Fruit fly (Drosophila melanogaster) whole organism, pupa: ENCODE results near the gene CG32564.

Experiments used
- CG10348 ChIP-seq: fragments of 200-800 bp; sonication (Bioruptor generic); IDR thresholded peaks from 2 replicates; pipeline ENCODE4 v1.3.6; 2022; ENCODE audit warnings: missing biosample characterization, missing genetic modification characterization
- CG12605 ChIP-seq: fragments of 200-800 bp; sonication (Bioruptor generic); IDR thresholded peaks from 2 replicates; pipeline ENCODE4 v1.3.6; 2022; ENCODE audit warnings: missing biosample characterization, missing genetic modification characterization
- CG15710 ChIP-seq: fragments of 200-800 bp; sonication (Bioruptor generic); optimal IDR thresholded peaks from 2 replicates; lab custom pipeline; 2018; ENCODE audit warnings: missing biosample characterization, mild to moderate bottlenecking, missing genetic modification characterization, moderate library complexity
- CG17806 ChIP-seq: fragments of 200-800 bp; sonication (Bioruptor generic); optimal IDR thresholded peaks from 2 replicates; lab custom pipeline; 2018; ENCODE audit warnings: missing biosample characterization, mild to moderate bottlenecking, missing genetic modification characterization, moderate library complexity
- CG32121 ChIP-seq: fragments of 200-800 bp; sonication (Bioruptor generic); IDR thresholded peaks from 2 replicates; pipeline ENCODE4 v1.3.6; 2022; ENCODE audit warnings: missing biosample characterization, missing genetic modification characterization
- CG4496 ChIP-seq: fragments of 200-800 bp; sonication (Bioruptor generic); IDR thresholded peaks from 3 replicates; pipeline ENCODE4 v1.3.6; 2022; ENCODE audit warnings: missing biosample characterization, missing genetic modification characterization
- CG8159 ChIP-seq: fragments of 200-800 bp; sonication (Bioruptor generic); optimal IDR thresholded peaks from 3 replicates; lab custom pipeline; 2018; ENCODE audit warnings: missing biosample characterization, mild to moderate bottlenecking, missing genetic modification characterization, moderate library complexity
- CG9948 ChIP-seq: fragments of 200-800 bp; sonication (Bioruptor generic); optimal IDR thresholded peaks from 2 replicates; lab custom pipeline; 2018; ENCODE audit warnings: missing biosample characterization, mild to moderate bottlenecking, missing genetic modification characterization, moderate library complexity
- EcR ChIP-seq: fragments of 200-800 bp; sonication (Bioruptor generic); optimal IDR thresholded peaks from 3 replicates; lab custom pipeline; 2019; ENCODE audit warnings: missing biosample characterization, missing genetic modification characterization, mild to moderate bottlenecking, moderate library complexity, missing genetic modification reagents
- Pif1A ChIP-seq: fragments of 200-800 bp; sonication (Bioruptor generic); optimal IDR thresholded peaks from 3 replicates; lab custom pipeline; 2016; ENCODE audit warnings: missing biosample characterization, missing genetic modification characterization
- Pif1B ChIP-seq: fragments of 200-800 bp; sonication (Bioruptor generic); optimal IDR thresholded peaks from 3 replicates; lab custom pipeline; 2016; ENCODE audit warnings: missing biosample characterization, missing genetic modification characterization
- gl ChIP-seq: fragments of 200-800 bp; sonication (Bioruptor generic); optimal IDR thresholded peaks from 2 replicates; lab custom pipeline; 2018; ENCODE audit warnings: missing biosample characterization, mild to moderate bottlenecking, missing genetic modification characterization
- rn ChIP-seq: fragments of 200-800 bp; sonication (Bioruptor generic); IDR thresholded peaks from 2 replicates; pipeline ENCODE4 v1.3.6; 2022; ENCODE audit warnings: missing biosample characterization, missing genetic modification characterization

DNA sequence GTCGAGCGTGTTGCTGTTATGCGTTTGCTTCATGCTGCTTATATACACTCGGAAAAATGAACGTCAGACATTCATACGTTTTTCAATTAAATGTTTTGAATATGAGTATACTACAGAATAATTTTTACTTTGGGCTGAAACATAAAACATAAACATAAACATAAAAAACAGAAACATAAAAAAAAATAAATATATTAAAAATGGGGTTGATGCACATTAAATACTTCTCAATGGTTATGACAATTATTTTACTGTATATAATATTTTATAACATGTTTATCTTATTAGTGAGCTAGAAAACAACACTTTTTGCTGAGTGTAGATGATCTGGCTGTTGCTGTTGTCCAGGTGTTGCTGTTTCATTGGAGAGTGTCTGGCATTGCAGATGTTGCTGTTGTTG, 31.2 kb downstream of the CG32564 start:
- TF ChIP-seq Pif1B (peak; percentile 45), rn (0 out of 2 replicates have a peak, but pooled peaks have one; percentile 11), CG32121 (GFP tag; lab: Robert Waterston, UW) (peak; percentile 69; the same call in 1 of the 2 replicates), CG12605 (GFP tag; lab: Robert Waterston, UW) (peak; percentile 36; the same call in 1 of the 2 replicates), CG17806 (peak; percentile 72), Pif1A (GFP tag; lab: Kevin White, UChicago) (peak; percentile 51), CG8159 (tag; lab: Kevin White, UChicago) (peak; percentile 77), EcR (no peak), gl (tag; lab: Kevin White, UChicago) (no peak), CG15710 (peak; percentile 72), CG4496 (peak; percentile 52), CG9948 (tag; lab: Kevin White, UChicago) (peak; percentile 79), CG10348 (GFP tag; lab: Robert Waterston, UW) (no peak)
